Fruit fly (Drosophila melanogaster) whole organism, prepupa: ENCODE measurements around the gene CG11168.

Source experiments
- CG10631 ChIP-seq: fragments of 200-800 bp; sonication (Bioruptor generic); optimal IDR thresholded peaks from 2 replicates; lab custom pipeline; 2016; ENCODE audit warnings: missing biosample characterization, missing genetic modification characterization
- CG10669 ChIP-seq: fragments of 200-800 bp; sonication (Bioruptor generic); optimal IDR thresholded peaks from 3 replicates; lab custom pipeline; 2018; ENCODE audit warnings: missing biosample characterization, mild to moderate bottlenecking, missing genetic modification characterization, moderate library complexity
- CG11762 ChIP-seq: fragments of 200-800 bp; sonication (Bioruptor generic); optimal IDR thresholded peaks from 3 replicates; lab custom pipeline; 2016; ENCODE audit warnings: missing biosample characterization, missing genetic modification characterization; ENCODE audit not compliant: insufficient read depth
- CG15336 ChIP-seq: fragments of 200-800 bp; sonication (Bioruptor generic); IDR thresholded peaks from 2 replicates; pipeline ENCODE4 v1.3.6; 2022; ENCODE audit warnings: missing biosample characterization, missing genetic modification characterization
- CG1621 ChIP-seq: fragments of 200-800 bp; sonication (Bioruptor generic); optimal IDR thresholded peaks from 3 replicates; lab custom pipeline; 2018; ENCODE audit warnings: missing biosample characterization, mild to moderate bottlenecking, missing genetic modification characterization
- CG3032 ChIP-seq: fragments of 200-800 bp; optimal IDR thresholded peaks from 2 replicates; lab custom pipeline; 2019; ENCODE audit warnings: missing biosample characterization, mild to moderate bottlenecking, missing genetic modification characterization, moderate library complexity
- CG31627 ChIP-seq: fragments of 200-800 bp; sonication (Bioruptor generic); optimal IDR thresholded peaks from 3 replicates; lab custom pipeline; 2016; ENCODE audit warnings: missing biosample characterization, missing genetic modification characterization
- CG32006 ChIP-seq: fragments of 200-800 bp; sonication (Bioruptor generic); optimal IDR thresholded peaks from 3 replicates; lab custom pipeline; 2017; ENCODE audit warnings: missing biosample characterization, mild to moderate bottlenecking, missing genetic modification characterization
- CG34406 ChIP-seq: fragments of 200-800 bp; sonication (Bioruptor generic); optimal IDR thresholded peaks from 3 replicates; lab custom pipeline; 2016; ENCODE audit warnings: missing biosample characterization, missing genetic modification characterization
- CG4318 ChIP-seq: fragments of 200-800 bp; sonication (Bioruptor generic); optimal IDR thresholded peaks from 3 replicates; lab custom pipeline; 2017; ENCODE audit warnings: missing biosample characterization, mild to moderate bottlenecking, missing genetic modification characterization
- CG6792 ChIP-seq: fragments of 200-800 bp; sonication (Bioruptor generic); optimal IDR thresholded peaks from 3 replicates; lab custom pipeline; 2016; ENCODE audit warnings: missing biosample characterization, missing genetic modification characterization
- CG6808 ChIP-seq: fragments of 200-800 bp; sonication (Bioruptor generic); optimal IDR thresholded peaks from 3 replicates; lab custom pipeline; 2017; ENCODE audit warnings: missing biosample characterization, missing genetic modification characterization, mild to moderate bottlenecking, moderate library complexity, missing genetic modification reagents
- CG6854 ChIP-seq: fragments of 200-800 bp; sonication (Bioruptor generic); optimal IDR thresholded peaks from 2 replicates; lab custom pipeline; 2017; ENCODE audit warnings: missing biosample characterization, mild to moderate bottlenecking, missing genetic modification characterization
- CG7368 ChIP-seq: fragments of 200-800 bp; sonication (Bioruptor generic); optimal IDR thresholded peaks from 3 replicates; lab custom pipeline; 2016; ENCODE audit warnings: missing biosample characterization, missing genetic modification characterization
- CG8632 ChIP-seq: fragments of 200-800 bp; sonication (Bioruptor generic); optimal IDR thresholded peaks from 3 replicates; lab custom pipeline; 2016; ENCODE audit warnings: missing biosample characterization, missing genetic modification characterization
- CG9139 ChIP-seq: fragments of 200-800 bp; sonication (Bioruptor generic); optimal IDR thresholded peaks from 3 replicates; lab custom pipeline; 2017; ENCODE audit warnings: missing biosample characterization, mild to moderate bottlenecking, missing genetic modification characterization
- Eip75B ChIP-seq: fragments of 200-800 bp; sonication (Bioruptor generic); optimal IDR thresholded peaks from 3 replicates; lab custom pipeline; 2016; ENCODE audit warnings: missing biosample characterization, missing genetic modification characterization
- Eip78C ChIP-seq: fragments of 200-800 bp; sonication (Bioruptor generic); peaks from one replicate; lab custom pipeline; 2016; ENCODE audit warnings: missing biosample characterization, missing genetic modification characterization
- Eip93F ChIP-seq: fragments of 200-800 bp; sonication (Bioruptor generic); optimal IDR thresholded peaks from 2 replicates; lab custom pipeline; 2016; ENCODE audit warnings: missing biosample characterization, mild to moderate bottlenecking, missing genetic modification characterization
- Ets21C ChIP-seq: fragments of 200-800 bp; sonication (Bioruptor generic); optimal IDR thresholded peaks from 3 replicates; lab custom pipeline; 2016; ENCODE audit warnings: missing biosample characterization, missing genetic modification characterization
- Ets96B ChIP-seq: fragments of 200-800 bp; optimal IDR thresholded peaks from 2 replicates; lab custom pipeline; 2019; ENCODE audit warnings: missing biosample characterization, mild to moderate bottlenecking, missing genetic modification characterization, moderate library complexity
- Gug ChIP-seq: fragments of 200-800 bp; sonication (Bioruptor generic); IDR thresholded peaks from 2 replicates; pipeline ENCODE4 v1.3.6; 2022; ENCODE audit warnings: missing biosample characterization, missing genetic modification characterization
- Hr38 ChIP-seq: sonication (Bioruptor generic); optimal IDR thresholded peaks from 2 replicates; lab custom pipeline; 2016; ENCODE audit warnings: missing biosample characterization, missing genetic modification characterization
- Hr39 ChIP-seq: fragments of 200-800 bp; sonication (Bioruptor generic); optimal IDR thresholded peaks from 2 replicates; lab custom pipeline; 2016; ENCODE audit warnings: missing biosample characterization, missing genetic modification characterization
- Hr4 ChIP-seq: fragments of 200-800 bp; sonication (Bioruptor generic); optimal IDR thresholded peaks from 3 replicates; lab custom pipeline; 2016; ENCODE audit warnings: missing biosample characterization, missing genetic modification characterization
- Lpt ChIP-seq: fragments of 200-800 bp; sonication (Bioruptor generic); optimal IDR thresholded peaks from 3 replicates; lab custom pipeline; 2016; ENCODE audit warnings: missing biosample characterization, missing genetic modification characterization
- Met ChIP-seq: fragments of 200-800 bp; sonication (Bioruptor generic); optimal IDR thresholded peaks from 3 replicates; lab custom pipeline; 2016; ENCODE audit warnings: missing biosample characterization, missing genetic modification characterization
- Sox102F ChIP-seq: fragments of 200-800 bp; sonication (Bioruptor generic); optimal IDR thresholded peaks from 2 replicates; lab custom pipeline; 2016; ENCODE audit warnings: missing biosample characterization, mild to moderate bottlenecking, missing genetic modification characterization
- Sox14 ChIP-seq: fragments of 200-800 bp; sonication (Bioruptor generic); optimal IDR thresholded peaks from 3 replicates; lab custom pipeline; 2016; ENCODE audit warnings: missing biosample characterization, missing genetic modification characterization
- Sox15 ChIP-seq: fragments of 200-800 bp; sonication (Bioruptor generic); optimal IDR thresholded peaks from 3 replicates; lab custom pipeline; 2016; ENCODE audit warnings: missing biosample characterization, missing genetic modification characterization
- achi ChIP-seq: fragments of 200-800 bp; sonication (Bioruptor generic); optimal IDR thresholded peaks from 3 replicates; lab custom pipeline; 2016; ENCODE audit warnings: missing biosample characterization, missing genetic modification characterization
- acj6 ChIP-seq: fragments of 200-800 bp; sonication (Bioruptor generic); optimal IDR thresholded peaks from 3 replicates; lab custom pipeline; 2016; ENCODE audit warnings: missing biosample characterization, missing genetic modification characterization
- cyc ChIP-seq: fragments of 200-800 bp; sonication (Bioruptor generic); optimal IDR thresholded peaks from 3 replicates; lab custom pipeline; 2016; ENCODE audit warnings: missing biosample characterization, missing genetic modification characterization
- dac ChIP-seq: fragments of 200-800 bp; sonication (Bioruptor generic); optimal IDR thresholded peaks from 2 replicates; lab custom pipeline; 2017; ENCODE audit warnings: missing biosample characterization, mild to moderate bottlenecking, missing genetic modification characterization
- dsx ChIP-seq: fragments of 200-800 bp; optimal IDR thresholded peaks from 3 replicates; lab custom pipeline; 2019; ENCODE audit warnings: missing biosample characterization, mild to moderate bottlenecking, missing genetic modification characterization, moderate library complexity; ENCODE audit not compliant: poor library complexity, severe bottlenecking
- eg ChIP-seq: fragments of 200-800 bp; sonication (Bioruptor generic); IDR thresholded peaks from 3 replicates; pipeline ENCODE4 v1.3.6; 2022; ENCODE audit warnings: missing biosample characterization, missing genetic modification characterization
- esn ChIP-seq: fragments of 200-800 bp; sonication (Bioruptor generic); optimal IDR thresholded peaks from 2 replicates; lab custom pipeline; 2016; ENCODE audit warnings: missing biosample characterization, mild to moderate bottlenecking, missing genetic modification characterization, moderate library complexity
- fd59A ChIP-seq: fragments of 200-800 bp; sonication (Bioruptor generic); optimal IDR thresholded peaks from 2 replicates; lab custom pipeline; 2017; ENCODE audit warnings: missing biosample characterization, mild to moderate bottlenecking, missing genetic modification characterization, missing genetic modification reagents
- fd85E ChIP-seq: fragments of 200-800 bp; sonication (Bioruptor generic); optimal IDR thresholded peaks from 3 replicates; lab custom pipeline; 2016; ENCODE audit warnings: missing biosample characterization, missing genetic modification characterization
- fkh ChIP-seq: fragments of 200-800 bp; sonication (Bioruptor generic); optimal IDR thresholded peaks from 3 replicates; lab custom pipeline; 2017; ENCODE audit warnings: missing biosample characterization, mild to moderate bottlenecking, missing genetic modification characterization, moderate library complexity
- lz ChIP-seq: fragments of 200-800 bp; sonication (Bioruptor generic); optimal IDR thresholded peaks from 3 replicates; lab custom pipeline; 2016; ENCODE audit warnings: missing biosample characterization, missing genetic modification characterization
- net ChIP-seq: fragments of 200-800 bp; sonication (Bioruptor generic); optimal IDR thresholded peaks from 3 replicates; lab custom pipeline; 2016; ENCODE audit warnings: missing biosample characterization, missing genetic modification characterization
- salr ChIP-seq, 2 experiments: fragments of 200-800 bp; sonication (Bioruptor generic); optimal IDR thresholded peaks; 3 replicates each; lab custom pipeline; 2016 to 2018; ENCODE audit warnings: missing biosample characterization in 2 of 2, missing genetic modification characterization in 2 of 2, mild to moderate bottlenecking in 1 of 2
- spab ChIP-seq: fragments of 200-800 bp; sonication (Bioruptor generic); optimal IDR thresholded peaks from 2 replicates; lab custom pipeline; 2017; ENCODE audit warnings: missing biosample characterization, mild to moderate bottlenecking, missing genetic modification characterization, missing genetic modification reagents
- ss ChIP-seq, 2 experiments: fragments of 200-800 bp; sonication (Bioruptor generic); optimal IDR thresholded peaks; 2 replicates in 1 of 2; 3 replicates in 1 of 2; lab custom pipeline; 2017 to 2018; ENCODE audit warnings: mild to moderate bottlenecking in 2 of 2, missing biosample characterization in 2 of 2, missing genetic modification characterization in 2 of 2, moderate library complexity in 1 of 2
- svp ChIP-seq: fragments of 200-800 bp; sonication (Bioruptor generic); peaks from one replicate; lab custom pipeline; 2016; ENCODE audit warnings: missing biosample characterization, missing genetic modification characterization
- vri ChIP-seq: fragments of 200-800 bp; sonication (Bioruptor generic); optimal IDR thresholded peaks from 3 replicates; lab custom pipeline; 2016; ENCODE audit warnings: missing biosample characterization, mild to moderate bottlenecking, missing genetic modification characterization

Gene CG11168

dm6 chr3R:24890919-24891318 is 27.0 kb upstream of the CG11168 start (continued):
- peak; percentile 59 for TF ChIP-seq Hr4 (GFP tag; lab: Kevin White, UChicago)
- no peak for TF ChIP-seq Met (GFP tag; lab: Kevin White, UChicago)
- peak; percentile 6 for TF ChIP-seq Hr39 (GFP tag; lab: Kevin White, UChicago)
- TF ChIP-seq Sox14 (GFP tag; lab: Kevin White, UChicago): no peak
- TF ChIP-seq Eip75B (GFP tag; lab: Kevin White, UChicago): no peak
- peak; percentile 69 for TF ChIP-seq Eip78C (GFP tag; lab: Kevin White, UChicago)
- peak; percentile 5 for TF ChIP-seq achi (GFP tag; lab: Kevin White, UChicago)
- peak; percentile 29; the same call in 1 of the 3 replicates for TF ChIP-seq eg (GFP tag; lab: Robert Waterston, UW)
- TF ChIP-seq Sox15: no peak
- TF ChIP-seq dac: peak; percentile 37
- peak; percentile 14 for TF ChIP-seq CG6792

dm6 chr3R:24893320-24893955 is 24.5 kb upstream of the CG11168 start:
- TF ChIP-seq Lpt (GFP tag; lab: Kevin White, UChicago) (peak; percentile 94), CG1621 (tag; lab: Kevin White, UChicago) (peak; percentile 45), Met (GFP tag; lab: Kevin White, UChicago) (peak; percentile 83), CG34406 (GFP tag; lab: Kevin White, UChicago) (peak; percentile 82), ss (GFP tag; optimal IDR thresholded peaks at IDR 0.05; lab: Kevin White, UChicago) (peak; percentile 84 to 86), vri (GFP tag; lab: Kevin White, UChicago) (peak; percentile 42), CG6792 (peak; percentile 80), dsx (GFP tag; lab: Kevin White, UChicago) (peak; percentile 91), CG32006 (GFP tag; lab: Kevin White, UChicago) (peak; percentile 90), CG10669 (peak; percentile 81), CG6808 (peak; percentile 91), CG7368 (GFP tag; lab: Kevin White, UChicago) (peak; percentile 78), Hr39 (GFP tag; lab: Kevin White, UChicago) (peak; percentile 22), CG3032 (tag; lab: Kevin White, UChicago) (peak; percentile 96), Eip75B (GFP tag; lab: Kevin White, UChicago) (peak; percentile 53), svp (peak; percentile 87), Eip93F (GFP tag; lab: Kevin White, UChicago) (no peak), CG4318 (GFP tag; lab: Kevin White, UChicago) (peak; percentile 74), Ets21C (GFP tag; lab: Kevin White, UChicago) (peak; percentile 19), CG6854 (GFP tag; lab: Kevin White, UChicago) (peak; percentile 76), Sox102F (GFP tag; lab: Kevin White, UChicago) (peak; percentile 63), CG8632 (peak; percentile 79), CG31627 (GFP tag; lab: Kevin White, UChicago) (peak; percentile 33), acj6 (GFP tag; lab: Kevin White, UChicago) (peak; percentile 81), Eip78C (GFP tag; lab: Kevin White, UChicago) (peak; percentile 95), cyc (GFP tag; lab: Kevin White, UChicago) (peak; percentile 74), salr (GFP tag; optimal IDR thresholded peaks at IDR 0.05; lab: Kevin White, UChicago) (peak; percentile 7 to 86), dac (peak; percentile 62), Hr38 (GFP tag; lab: Kevin White, UChicago) (no peak), CG11762 (GFP tag; lab: Kevin White, UChicago) (peak; percentile 80), CG10631 (peak; percentile 88), Gug (GFP tag; lab: Robert Waterston, UW) (peak; percentile 76), lz (GFP tag; lab: Kevin White, UChicago) (peak; percentile 55), CG15336 (GFP tag; lab: Robert Waterston, UW) (peak; percentile 94), eg (GFP tag; lab: Robert Waterston, UW) (peak; percentile 84), net (GFP tag; lab: Kevin White, UChicago) (peak; percentile 88), fkh (GFP tag; lab: Kevin White, UChicago) (peak; percentile 64), esn (GFP tag; lab: Kevin White, UChicago) (peak; percentile 88), Ets96B (peak; percentile 93), fd85E (GFP tag; lab: Kevin White, UChicago) (peak; percentile 27), CG9139 (peak; percentile 74), achi (GFP tag; lab: Kevin White, UChicago) (peak; percentile 90), spab (GFP tag; lab: Kevin White, UChicago) (peak; percentile 91), Sox15 (peak; percentile 39), fd59A (peak; percentile 85)
